Worm (Caenorhabditis elegans) whole organism, early embryonic: ENCODE measurements around the gene chil-10.

ENCODE experiments used
- B0310.2 ChIP-seq: sonication (generic microtip); optimal IDR thresholded peaks from 2 replicates; lab custom pipeline; 2016; ENCODE audit warnings: mild to moderate bottlenecking, missing genetic modification characterization, missing compliant biosample characterization
- F13C5.2 ChIP-seq: sonication (generic microtip); optimal IDR thresholded peaks from 2 replicates; lab custom pipeline; 2017; ENCODE audit warnings: mild to moderate bottlenecking, missing genetic modification characterization, inconsistent platforms, missing compliant biosample characterization
- aly-1 ChIP-seq: sonication (generic microtip); optimal IDR thresholded peaks from 2 replicates; lab custom pipeline; 2016; ENCODE audit warnings: missing genetic modification characterization, missing compliant biosample characterization
- ama-1 ChIP-seq: fragments of 150-350 bp; optimal IDR thresholded peaks from 2 replicates; lab custom pipeline; 2014
- ceh-13 ChIP-seq: fragments of 200-800 bp; sonication (Bioruptor generic); optimal IDR thresholded peaks from 2 replicates; lab custom pipeline; 2018; ENCODE audit warnings: mild to moderate bottlenecking, missing genetic modification characterization, missing compliant biosample characterization
- ceh-36 ChIP-seq: sonication (generic microtip); optimal IDR thresholded peaks from 2 replicates; lab custom pipeline; 2016; ENCODE audit warnings: missing genetic modification characterization, inconsistent platforms, missing compliant biosample characterization
- ets-7 ChIP-seq: sonication (generic microtip); optimal IDR thresholded peaks from 2 replicates; lab custom pipeline; 2016; ENCODE audit warnings: missing genotype, missing genetic modification characterization, missing compliant biosample characterization
- flt-1 ChIP-seq: fragments of 200-800 bp; sonication (Bioruptor generic); IDR thresholded peaks from 2 replicates; pipeline ENCODE4 v1.3.6; 2022; ENCODE audit warnings: missing genetic modification characterization, missing compliant biosample characterization
- hmbx-1 ChIP-seq: sonication (generic microtip); optimal IDR thresholded peaks from 2 replicates; lab custom pipeline; 2016; ENCODE audit warnings: mild to moderate bottlenecking, missing genetic modification characterization, missing compliant biosample characterization
- hmg-4 ChIP-seq: fragments of 200-800 bp; sonication (Bioruptor generic); optimal IDR thresholded peaks from 2 replicates; lab custom pipeline; 2018; ENCODE audit warnings: mild to moderate bottlenecking, missing genetic modification characterization, missing compliant biosample characterization
- hnd-1 ChIP-seq: sonication (generic microtip); optimal IDR thresholded peaks from 2 replicates; lab custom pipeline; 2016; ENCODE audit warnings: missing genetic modification characterization, missing compliant biosample characterization
- pes-1 ChIP-seq: fragments of 200-800 bp; sonication (Bioruptor generic); IDR thresholded peaks from 2 replicates; pipeline ENCODE4 v1.3.6; 2022; ENCODE audit warnings: missing genetic modification reagents, missing genetic modification characterization, missing compliant biosample characterization
- scrt-1 ChIP-seq: fragments of 200-800 bp; sonication (Bioruptor generic); IDR thresholded peaks from 2 replicates; pipeline ENCODE4 v1.3.6; 2022; ENCODE audit warnings: missing genetic modification characterization, missing compliant biosample characterization
- sea-1 ChIP-seq: fragments of 200-800 bp; sonication (Bioruptor generic); conservative IDR thresholded peaks from 2 replicates; pipeline ENCODE4 v1.3.6; 2022; ENCODE audit warnings: missing genetic modification characterization, missing compliant biosample characterization
- tbx-11 ChIP-seq: fragments of 200-800 bp; sonication (Bioruptor generic); IDR thresholded peaks from 2 replicates; pipeline ENCODE4 v1.3.6; 2022; ENCODE audit warnings: missing genetic modification characterization, missing compliant biosample characterization
- tbx-37 ChIP-seq: fragments of 200-800 bp; sonication (Bioruptor generic); conservative IDR thresholded peaks from 2 replicates; pipeline ENCODE4 v1.3.6; 2022; ENCODE audit warnings: missing genetic modification reagents, missing genetic modification characterization, missing compliant biosample characterization
- tra-4 ChIP-seq: sonication (generic microtip); optimal IDR thresholded peaks from 2 replicates; lab custom pipeline; 2017; ENCODE audit warnings: missing genetic modification characterization, missing compliant biosample characterization

The chil-10 gene

DNA sequence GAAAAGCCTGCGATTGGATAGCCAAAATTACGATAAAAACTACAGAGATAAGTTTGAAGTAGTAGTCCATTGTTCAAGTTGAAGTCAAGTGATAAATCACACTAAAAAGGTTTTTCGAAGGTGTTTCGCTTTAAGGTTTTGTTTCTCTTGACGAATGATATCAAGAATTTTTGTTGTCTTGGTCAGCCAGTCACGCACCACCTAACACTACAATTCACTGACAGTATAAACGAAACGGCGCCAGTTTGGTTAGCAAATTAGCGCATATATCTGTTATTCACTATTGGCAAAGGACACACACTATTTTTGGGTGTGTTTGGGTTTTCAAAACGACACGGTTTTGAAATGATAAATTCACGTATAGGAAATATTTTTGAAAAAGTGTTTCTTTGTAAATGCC, 12.4 kb downstream of the chil-10 start, which contains the start of gene C44C1.6:
Gene C44C1.6 (minus strand): TSS at position 199 of the 400 bp plus-strand sequence.
- TF ChIP-seq hmg-4 (no peak), tbx-37 (GFP tag; lab: Robert Waterston, UW) (no peak), sea-1 (GFP tag; lab: Robert Waterston, UW) (no peak), scrt-1 (GFP tag; lab: Robert Waterston, UW) (no peak), ama-1 (lab: Kevin White, UChicago) (no peak), pes-1 (GFP tag; lab: Robert Waterston, UW) (no peak), hnd-1 (no peak), flt-1 (no peak), B0310.2 (tag; lab: Kevin White, UChicago) (no peak), hmbx-1 (tag; lab: Kevin White, UChicago) (no peak), ceh-36 (tag; lab: Kevin White, UChicago) (no peak)

DNA sequence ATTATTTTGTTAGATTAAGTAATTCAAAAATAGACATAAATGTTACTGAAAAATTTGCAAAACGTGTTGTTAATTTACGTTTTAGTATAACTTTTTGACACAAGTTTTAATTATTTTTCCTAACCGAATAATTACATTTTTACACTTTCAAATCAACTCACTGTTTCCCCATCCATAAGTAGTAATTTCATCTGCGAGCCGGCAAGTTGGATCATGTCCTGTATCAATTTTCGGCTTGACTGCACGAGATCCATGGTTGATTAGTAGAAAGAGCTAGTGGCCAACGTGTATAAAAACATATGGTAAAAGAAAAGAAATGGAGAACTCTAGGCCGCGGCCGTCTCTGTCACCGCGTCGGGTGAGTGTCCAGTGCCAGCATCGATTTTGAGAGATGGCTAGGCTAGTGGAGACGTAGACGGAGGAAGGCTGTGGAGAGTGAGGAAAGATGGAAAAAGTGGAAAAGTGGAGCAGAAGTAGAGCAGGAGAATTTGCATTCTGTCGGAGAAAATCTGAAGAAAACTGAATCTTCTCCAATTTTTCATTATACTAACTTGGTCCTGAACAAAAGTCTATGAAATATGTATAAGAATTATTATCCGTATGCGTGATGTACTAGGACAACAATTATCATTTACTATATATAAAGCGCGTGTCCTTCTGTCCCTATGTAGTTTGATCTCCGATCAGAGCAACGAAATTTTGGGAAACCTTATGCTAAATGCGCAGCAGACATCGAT, 17.0 kb downstream of the chil-10 start, which contains the start of gene vps-45:
Gene vps-45 (minus strand): TSS at position 350 of the 737 bp plus-strand sequence.
- TF ChIP-seq hnd-1: no peak
- peak; percentile 7 for TF ChIP-seq F13C5.2 (tag; lab: Kevin White, UChicago)
- TF ChIP-seq ets-7 (tag; lab: Kevin White, UChicago): no peak
- peak; percentile 45 for TF ChIP-seq hmg-4
- no peak for TF ChIP-seq ceh-13 (GFP tag; lab: Kevin White, UChicago)
- no peak for TF ChIP-seq ceh-36 (tag; lab: Kevin White, UChicago)

DNA sequence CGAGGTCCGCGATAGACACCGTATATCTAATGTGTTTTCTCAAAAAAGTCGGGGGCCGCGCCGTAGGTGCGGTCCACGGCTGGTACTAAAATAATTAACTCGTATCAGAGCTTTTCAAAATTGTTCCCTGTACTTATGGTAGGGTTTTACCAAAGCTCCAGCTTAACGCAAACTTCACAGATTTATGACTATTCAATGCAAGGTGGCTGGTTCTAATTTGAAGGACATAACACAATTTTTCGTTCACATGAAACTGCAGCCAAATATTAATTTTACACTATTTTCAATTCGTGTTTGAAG, 17.5 kb downstream of the chil-10 start:
- TF ChIP-seq sea-1 (GFP tag; lab: Robert Waterston, UW): no peak
- TF ChIP-seq scrt-1 (GFP tag; lab: Robert Waterston, UW): no peak
- no peak for TF ChIP-seq ceh-36 (tag; lab: Kevin White, UChicago)
- TF ChIP-seq B0310.2 (tag; lab: Kevin White, UChicago): no peak
- no peak for TF ChIP-seq ceh-13 (GFP tag; lab: Kevin White, UChicago)
- no peak for TF ChIP-seq pes-1 (GFP tag; lab: Robert Waterston, UW)
- no peak for TF ChIP-seq F13C5.2 (tag; lab: Kevin White, UChicago)
- no peak for TF ChIP-seq hnd-1
- TF ChIP-seq aly-1: no peak
- no peak for TF ChIP-seq ama-1 (lab: Kevin White, UChicago)
- TF ChIP-seq hmg-4: no peak
- no peak for TF ChIP-seq ets-7 (tag; lab: Kevin White, UChicago)
- TF ChIP-seq tbx-11 (GFP tag; lab: Robert Waterston, UW): no peak
- no peak for TF ChIP-seq flt-1

DNA sequence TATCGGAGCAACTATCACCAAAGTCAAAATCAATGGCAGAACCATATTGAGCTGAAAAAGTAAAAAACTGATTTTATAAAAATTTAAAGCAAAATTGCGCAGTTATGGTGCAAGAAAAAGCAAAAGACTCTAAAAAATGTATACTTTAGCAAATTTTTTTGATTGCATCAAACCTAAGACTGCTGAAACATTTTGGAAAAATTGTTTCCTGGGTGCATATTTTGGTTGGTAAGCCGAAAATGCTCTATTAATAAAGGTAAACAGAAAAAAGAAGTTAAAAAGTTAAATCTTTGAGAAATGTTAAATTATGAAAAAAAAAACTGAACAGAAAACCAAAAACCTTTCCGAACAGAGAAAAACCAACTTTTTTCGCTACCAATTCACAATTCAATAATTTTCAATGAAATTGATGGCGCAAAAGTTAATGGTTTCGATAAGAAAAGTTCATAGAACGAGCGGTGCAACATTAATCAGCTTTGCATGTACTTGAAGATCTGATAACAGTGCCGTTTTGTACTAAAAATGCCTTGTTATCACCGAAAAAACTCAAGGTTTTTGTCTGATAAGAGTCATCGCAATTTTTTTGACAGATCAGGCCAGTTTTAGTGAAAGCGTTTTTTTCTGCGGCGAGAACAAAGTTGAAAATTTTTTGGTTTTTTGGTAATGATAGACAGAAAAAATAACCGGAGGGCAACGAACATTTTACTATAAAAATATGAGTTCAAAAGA, 20.4 kb downstream of the chil-10 start, which contains the start of gene abhd-3.2:
Gene abhd-3.2 (minus strand): TSS at position 51 of the 729 bp plus-strand sequence.
- no peak for TF ChIP-seq sea-1 (GFP tag; lab: Robert Waterston, UW)
- no peak for TF ChIP-seq hnd-1
- no peak for TF ChIP-seq scrt-1 (GFP tag; lab: Robert Waterston, UW)
- no peak for TF ChIP-seq F13C5.2 (tag; lab: Kevin White, UChicago)
- TF ChIP-seq tra-4 (tag; lab: Kevin White, UChicago): no peak
- no peak for TF ChIP-seq aly-1
- no peak for TF ChIP-seq ceh-13 (GFP tag; lab: Kevin White, UChicago)
- no peak for TF ChIP-seq hmbx-1 (tag; lab: Kevin White, UChicago)
- TF ChIP-seq pes-1 (GFP tag; lab: Robert Waterston, UW): no peak

DNA sequence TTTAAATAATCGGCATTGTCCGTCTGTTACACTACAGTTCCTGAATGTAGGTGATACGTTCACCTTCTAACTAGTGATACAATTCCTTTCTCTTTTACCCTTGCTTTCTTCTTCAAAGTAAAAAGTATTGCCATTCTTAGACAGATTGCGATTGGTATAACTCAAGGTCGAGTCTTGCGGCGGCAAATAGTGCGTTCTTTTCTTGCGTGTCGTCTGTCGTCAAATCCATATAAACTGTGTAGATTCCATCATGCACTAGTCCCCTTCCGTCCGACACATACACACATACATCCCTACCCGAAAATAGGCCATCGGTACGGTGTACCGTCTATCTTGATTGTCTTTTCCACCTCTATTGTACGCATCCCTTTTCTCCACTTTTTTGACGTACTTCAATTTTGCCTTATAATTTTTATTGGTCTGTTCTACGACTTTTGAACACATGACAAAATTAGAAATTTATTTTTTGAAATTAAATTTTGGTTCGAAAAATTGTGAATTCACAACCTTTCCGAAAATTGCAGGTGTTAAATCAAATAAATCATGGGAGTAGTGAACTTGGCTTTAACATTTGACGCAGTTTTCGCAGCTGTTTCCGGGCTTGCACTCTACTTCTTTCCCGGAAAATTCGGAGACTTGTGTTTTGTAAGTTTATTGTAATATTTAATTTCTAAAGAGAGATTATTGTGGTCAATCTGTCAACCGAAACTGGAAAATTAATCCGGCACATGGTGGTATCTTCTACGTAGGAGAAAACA, 22.8 kb downstream of the chil-10 start, which contains the start of gene C44C1.1:
Gene C44C1.1 (plus strand): TSS at position 525 of the 758 bp plus-strand sequence.
- no peak for TF ChIP-seq tbx-37 (GFP tag; lab: Robert Waterston, UW)
- no peak for TF ChIP-seq hmg-4
- no peak for TF ChIP-seq pes-1 (GFP tag; lab: Robert Waterston, UW)
- TF ChIP-seq aly-1: no peak
- TF ChIP-seq ceh-13 (GFP tag; lab: Kevin White, UChicago): no peak
- no peak for TF ChIP-seq F13C5.2 (tag; lab: Kevin White, UChicago)
- TF ChIP-seq ceh-36 (tag; lab: Kevin White, UChicago): no peak
- TF ChIP-seq tra-4 (tag; lab: Kevin White, UChicago): no peak
- TF ChIP-seq scrt-1 (GFP tag; lab: Robert Waterston, UW): no peak
- no peak for TF ChIP-seq hnd-1
- no peak for TF ChIP-seq flt-1
- TF ChIP-seq B0310.2 (tag; lab: Kevin White, UChicago): no peak

DNA sequence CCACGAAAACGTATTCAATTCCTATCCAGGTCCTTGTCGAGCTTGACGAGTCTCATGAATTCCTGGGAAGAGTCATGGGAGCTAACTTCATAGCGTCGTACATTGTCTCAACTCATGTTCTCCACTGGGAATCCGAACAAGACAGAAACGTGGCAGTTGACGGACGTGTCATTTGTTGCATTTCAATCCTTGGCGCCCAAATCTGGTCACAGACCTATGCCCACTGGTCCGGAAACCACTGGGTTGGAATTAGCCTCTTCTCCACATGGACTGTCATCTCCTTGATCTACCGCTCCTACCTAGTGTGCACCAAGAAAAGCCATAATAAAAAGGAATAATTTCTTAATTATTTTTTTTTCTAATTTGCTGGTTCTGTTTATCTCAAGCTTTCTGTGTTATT, 24.9 kb downstream of the chil-10 start:
- no peak for TF ChIP-seq B0310.2 (tag; lab: Kevin White, UChicago)
- no peak for TF ChIP-seq hmbx-1 (tag; lab: Kevin White, UChicago)
- no peak for TF ChIP-seq hnd-1
- TF ChIP-seq tbx-37 (GFP tag; lab: Robert Waterston, UW): no peak
- no peak for TF ChIP-seq F13C5.2 (tag; lab: Kevin White, UChicago)
- no peak for TF ChIP-seq aly-1
- TF ChIP-seq tbx-11 (GFP tag; lab: Robert Waterston, UW): no peak
- TF ChIP-seq sea-1 (GFP tag; lab: Robert Waterston, UW): no peak
- no peak for TF ChIP-seq ama-1 (lab: Kevin White, UChicago)
- TF ChIP-seq flt-1: no peak
- no peak for TF ChIP-seq ets-7 (tag; lab: Kevin White, UChicago)
- TF ChIP-seq ceh-36 (tag; lab: Kevin White, UChicago): no peak
- TF ChIP-seq hmg-4: no peak
- no peak for TF ChIP-seq scrt-1 (GFP tag; lab: Robert Waterston, UW)
- no peak for TF ChIP-seq pes-1 (GFP tag; lab: Robert Waterston, UW)
- TF ChIP-seq ceh-13 (GFP tag; lab: Kevin White, UChicago): no peak
